Worm (Caenorhabditis elegans) whole organism, L2 larva: ENCODE data around the gene parg-2.
A peak's percentile ranks its signal among the peaks of the same experiment; 100 is the strongest.

Experiments used
- C34F6.9 ChIP-seq: fragments of 150-350 bp; optimal IDR thresholded peaks from 2 replicates; lab custom pipeline; 2014; ENCODE audit warnings: missing biosample characterization, missing genetic modification characterization
- F13H6.1 ChIP-seq: sonication (generic microtip); optimal IDR thresholded peaks from 2 replicates; lab custom pipeline; 2016; ENCODE audit warnings: missing genetic modification characterization, missing compliant biosample characterization
- R02D3.7 ChIP-seq: fragments of 150-350 bp; optimal IDR thresholded peaks from 2 replicates; lab custom pipeline; 2014; ENCODE audit warnings: missing biosample characterization, missing genetic modification characterization
- Y55F3AM.14 ChIP-seq: fragments of 200-800 bp; sonication (Bioruptor generic); optimal IDR thresholded peaks from 2 replicates; lab custom pipeline; 2018; ENCODE audit warnings: mild to moderate bottlenecking, missing genetic modification characterization, missing compliant biosample characterization
- ZK546.5 ChIP-seq: sonication (generic microtip); optimal IDR thresholded peaks from 2 replicates; lab custom pipeline; 2017; ENCODE audit warnings: missing biosample characterization, missing genetic modification characterization
- aly-2 ChIP-seq: fragments of 150-350 bp; optimal IDR thresholded peaks from 2 replicates; lab custom pipeline; 2014; ENCODE audit warnings: missing biosample characterization, missing genetic modification characterization
- ama-1 ChIP-seq: fragments of 150-350 bp; optimal IDR thresholded peaks from 2 replicates; lab custom pipeline; 2018; ENCODE audit warnings: inconsistent platforms
- blmp-1 ChIP-seq: sonication (generic microtip); optimal IDR thresholded peaks from 2 replicates; lab custom pipeline; 2017; ENCODE audit warnings: missing genetic modification characterization, mild to moderate bottlenecking, missing compliant biosample characterization, antibody characterized with exemption, moderate library complexity; ENCODE audit not compliant: insufficient read depth
- ceh-16 ChIP-seq: fragments of 150-350 bp; optimal IDR thresholded peaks from 2 replicates; lab custom pipeline; 2014; ENCODE audit warnings: missing biosample characterization, missing genetic modification characterization
- ceh-82 ChIP-seq: fragments of 150-350 bp; optimal IDR thresholded peaks from 2 replicates; lab custom pipeline; 2014; ENCODE audit warnings: missing biosample characterization, missing genetic modification characterization
- crh-2 ChIP-seq: sonication (generic microtip); optimal IDR thresholded peaks from 2 replicates; lab custom pipeline; 2017; ENCODE audit warnings: missing biosample characterization, missing genetic modification characterization
- egl-27 ChIP-seq: sonication (generic microtip); optimal IDR thresholded peaks from 3 replicates; lab custom pipeline; 2017; ENCODE audit warnings: missing biosample characterization, missing genetic modification reagents, missing genetic modification characterization
- elt-1 ChIP-seq: fragments of 150-350 bp; optimal IDR thresholded peaks from 2 replicates; lab custom pipeline; 2014; ENCODE audit warnings: missing biosample characterization, missing genetic modification characterization
- elt-3 ChIP-seq: sonication (generic microtip); optimal IDR thresholded peaks from 2 replicates; lab custom pipeline; 2017; ENCODE audit warnings: missing biosample characterization, missing genetic modification characterization
- fos-1 ChIP-seq: fragments of 150-350 bp; optimal IDR thresholded peaks from 2 replicates; lab custom pipeline; 2014; ENCODE audit warnings: missing biosample characterization, missing genetic modification characterization
- gmeb-1 ChIP-seq: fragments of 150-350 bp; optimal IDR thresholded peaks from 2 replicates; lab custom pipeline; 2014; ENCODE audit warnings: missing biosample characterization, missing genetic modification characterization
- lin-11 ChIP-seq: fragments of 150-350 bp; sonication (generic microtip); optimal IDR thresholded peaks from 2 replicates; lab custom pipeline; 2014; ENCODE audit warnings: missing biosample characterization, missing genetic modification characterization, inconsistent platforms, mixed read lengths
- lin-13 ChIP-seq: fragments of 150-350 bp; optimal IDR thresholded peaks from 2 replicates; lab custom pipeline; 2014; ENCODE audit warnings: missing biosample characterization, missing genetic modification reagents, missing genetic modification characterization
- lin-39 ChIP-seq: fragments of 150-350 bp; optimal IDR thresholded peaks from 2 replicates; lab custom pipeline; 2014; ENCODE audit warnings: missing biosample characterization, missing genetic modification reagents, missing genetic modification characterization
- lsy-2 ChIP-seq, 2 experiments: fragments of 150-350 bp in 1 of 2; sonication (generic microtip) in 1 of 2; optimal IDR thresholded peaks; 2 replicates each; lab custom pipeline; 2014 to 2017; ENCODE audit warnings: missing biosample characterization in 2 of 2, missing genetic modification characterization in 2 of 2
- mab-5 ChIP-seq: fragments of 150-350 bp; optimal IDR thresholded peaks from 2 replicates; lab custom pipeline; 2014; ENCODE audit warnings: missing biosample characterization, missing genetic modification characterization
- mbf-1 ChIP-seq: sonication (generic microtip); optimal IDR thresholded peaks from 2 replicates; lab custom pipeline; 2017; ENCODE audit warnings: missing biosample characterization, missing genetic modification characterization
- mdl-1 ChIP-seq, 2 experiments: fragments of 150-350 bp in 1 of 2; sonication (generic microtip) in 1 of 2; optimal IDR thresholded peaks; 2 replicates each; lab custom pipeline; 2017; ENCODE audit warnings: missing biosample characterization in 2 of 2, missing genetic modification characterization in 2 of 2
- nhr-10 ChIP-seq: sonication (generic microtip); optimal IDR thresholded peaks from 2 replicates; lab custom pipeline; 2017; ENCODE audit warnings: missing biosample characterization, missing genetic modification characterization
- nhr-11 ChIP-seq: fragments of 150-350 bp; optimal IDR thresholded peaks from 2 replicates; lab custom pipeline; 2014; ENCODE audit warnings: missing biosample characterization, missing genetic modification characterization
- nhr-12 ChIP-seq: fragments of 150-350 bp; optimal IDR thresholded peaks from 2 replicates; lab custom pipeline; 2014; ENCODE audit warnings: missing biosample characterization, missing genetic modification characterization
- nhr-129 ChIP-seq: fragments of 150-350 bp; optimal IDR thresholded peaks from 2 replicates; lab custom pipeline; 2014; ENCODE audit warnings: missing biosample characterization, missing genetic modification characterization
- nhr-23 ChIP-seq: fragments of 150-350 bp; optimal IDR thresholded peaks from 2 replicates; lab custom pipeline; 2014; ENCODE audit warnings: missing biosample characterization, missing genetic modification reagents, missing genetic modification characterization
- nhr-237 ChIP-seq: fragments of 150-350 bp; optimal IDR thresholded peaks from 2 replicates; lab custom pipeline; 2014; ENCODE audit warnings: missing biosample characterization, missing genetic modification characterization
- nhr-25 ChIP-seq: fragments of 150-350 bp; sonication (generic microtip); optimal IDR thresholded peaks from 3 replicates; lab custom pipeline; 2014; ENCODE audit warnings: missing biosample characterization, missing genetic modification characterization
- peb-1 ChIP-seq: fragments of 150-350 bp; optimal IDR thresholded peaks from 2 replicates; lab custom pipeline; 2014; ENCODE audit warnings: missing biosample characterization, missing genetic modification characterization
- sem-4 ChIP-seq: fragments of 150-350 bp; optimal IDR thresholded peaks from 2 replicates; lab custom pipeline; 2014; ENCODE audit warnings: missing biosample characterization, missing genetic modification reagents, missing genetic modification characterization
- skn-1 ChIP-seq: sonication (generic microtip); optimal IDR thresholded peaks from 2 replicates; lab custom pipeline; 2017; ENCODE audit warnings: missing biosample characterization, missing genetic modification characterization
- sma-3 ChIP-seq: sonication (generic microtip); optimal IDR thresholded peaks from 2 replicates; lab custom pipeline; 2016; ENCODE audit warnings: missing genetic modification reagents, missing genetic modification characterization, missing compliant biosample characterization
- sma-9 ChIP-seq, 2 experiments: fragments of 150-350 bp in 1 of 2; sonication (generic microtip) in 1 of 2; optimal IDR thresholded peaks; 2 replicates each; lab custom pipeline; 2014 to 2016; ENCODE audit warnings: missing genetic modification characterization in 2 of 2, mild to moderate bottlenecking in 1 of 2, missing biosample characterization in 1 of 2, missing compliant biosample characterization in 1 of 2, missing genetic modification reagents in 1 of 2, moderate library complexity in 1 of 2
- snpc-4 ChIP-seq: fragments of 150-350 bp; optimal IDR thresholded peaks from 2 replicates; lab custom pipeline; 2014; ENCODE audit warnings: missing biosample characterization, missing genetic modification characterization
- unc-39 ChIP-seq: fragments of 150-350 bp; optimal IDR thresholded peaks from 2 replicates; lab custom pipeline; 2014; ENCODE audit warnings: missing biosample characterization, missing genetic modification characterization
- unc-55 ChIP-seq: fragments of 150-350 bp; sonication (generic microtip); optimal IDR thresholded peaks from 3 replicates; lab custom pipeline; 2014; ENCODE audit warnings: missing biosample characterization, missing genetic modification reagents, missing genetic modification characterization
- unc-62 ChIP-seq: fragments of 150-350 bp; optimal IDR thresholded peaks from 2 replicates; lab custom pipeline; 2014; ENCODE audit warnings: missing biosample characterization, missing genetic modification reagents, missing genetic modification characterization
- zag-1 ChIP-seq: fragments of 150-350 bp; optimal IDR thresholded peaks from 2 replicates; lab custom pipeline; 2014; ENCODE audit warnings: missing biosample characterization, missing genetic modification characterization
- ztf-1 ChIP-seq: fragments of 200-800 bp; sonication (Bioruptor generic); conservative IDR thresholded peaks from 2 replicates; pipeline ENCODE4 v1.3.6; 2022; ENCODE audit warnings: missing genetic modification characterization, missing compliant biosample characterization
- ztf-11 ChIP-seq: sonication (generic microtip); optimal IDR thresholded peaks from 2 replicates; lab custom pipeline; 2017; ENCODE audit warnings: missing biosample characterization, missing genetic modification characterization
- ztf-4 ChIP-seq: fragments of 150-350 bp; optimal IDR thresholded peaks from 2 replicates; lab custom pipeline; 2014; ENCODE audit warnings: missing biosample characterization, missing genetic modification characterization

parg-2 gene

DNA sequence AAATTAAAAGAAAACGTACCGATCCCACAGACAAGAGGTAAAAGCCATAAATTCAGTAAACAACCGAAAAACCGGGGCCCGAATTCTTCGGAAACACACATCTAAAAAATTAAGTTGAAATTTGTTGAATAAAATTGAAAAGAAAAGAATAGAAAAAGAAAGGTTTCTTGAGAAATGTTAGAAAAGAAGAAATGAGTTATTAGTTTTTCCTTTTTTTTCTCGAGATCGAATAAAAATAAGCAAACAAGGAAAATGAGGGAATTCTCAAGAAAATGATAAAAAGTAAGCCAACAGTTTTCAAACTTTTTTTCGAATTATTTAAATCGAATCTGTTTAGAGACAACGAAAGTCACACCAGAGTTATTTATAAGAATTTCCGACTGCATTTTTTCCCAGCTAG lies 9.4 kb downstream of the parg-2 start, which contains the start of gene H23L24.4:
H23L24.4 (minus strand) TSS at position 101 of the 400 bp plus-strand sequence.
- TF ChIP-seq C34F6.9 (tag; lab: Kevin White, UChicago) (no peak), elt-1 (no peak), ceh-16 (no peak), sma-9 (GFP tag; optimal IDR thresholded peaks at IDR 0.05; lab: Kevin White, UChicago) (no peak), sma-9 (tag; optimal IDR thresholded peaks at IDR 0.05; lab: Kevin White, UChicago) (no peak), ZK546.5 (tag; lab: Kevin White, UChicago) (no peak), ztf-11 (no peak)

DNA sequence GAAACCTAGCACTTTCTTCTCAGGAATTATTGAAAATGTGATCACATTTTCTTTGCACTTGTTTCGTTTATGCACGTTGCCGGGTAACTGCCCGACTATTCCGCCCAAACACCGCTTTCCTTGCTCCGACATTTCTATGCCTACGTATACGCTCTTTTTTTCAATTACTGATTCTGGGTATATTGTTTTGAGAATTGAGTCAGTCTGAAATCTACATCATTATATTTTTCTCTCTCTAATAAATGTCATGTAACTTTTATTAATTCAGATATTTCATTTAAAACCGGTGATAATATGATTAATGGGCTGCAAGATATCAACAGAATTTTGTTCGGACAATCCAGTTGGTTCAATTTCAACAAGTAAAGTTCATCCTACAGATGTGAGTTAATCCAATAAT lies 17.5 kb downstream of the parg-2 start, which contains the start of gene ttll-11:
ttll-11 (plus strand) TSS at position 301 of the 400 bp plus-strand sequence.
- peak; percentile 1 for TF ChIP-seq lin-11 (tag; lab: Kevin White, UChicago)
- TF ChIP-seq ztf-4 (tag; lab: Kevin White, UChicago) = no peak
- TF ChIP-seq, all 48 proteins: peak for 1

DNA sequence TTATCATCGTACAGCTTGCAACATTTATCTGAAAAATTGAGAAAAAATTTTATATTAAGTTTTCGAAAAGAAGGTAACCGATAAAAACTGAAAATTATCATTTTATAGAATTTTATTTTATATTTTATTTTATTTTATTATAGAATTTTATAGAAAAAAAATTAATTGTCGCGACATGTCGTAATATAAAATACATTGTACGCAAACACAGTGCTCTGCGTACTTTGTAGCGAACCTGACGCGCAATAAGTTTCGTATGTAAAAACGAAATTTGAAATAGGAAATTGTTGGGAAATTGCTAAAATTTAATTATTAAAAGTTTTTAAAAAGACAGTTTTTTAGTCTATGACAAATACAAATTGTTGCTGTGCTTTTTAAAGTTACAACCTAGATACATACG lies 23.4 kb downstream of the parg-2 start, which contains the start of the genes hst-1 and ints-6:
hst-1 (minus strand) TSS at position 28 of the 400 bp plus-strand sequence.
ints-6 (plus strand) TSS at position 260 of the 400 bp plus-strand sequence.
- TF ChIP-seq gmeb-1 (peak; percentile 36), F13H6.1 (tag; lab: Kevin White, UChicago) (peak; percentile 19), fos-1 (no peak), nhr-25 (tag; lab: Kevin White, UChicago) (no peak), snpc-4 (no peak), sma-3 (GFP tag; lab: Kevin White, UChicago) (peak; percentile 15), ama-1 (lab: Kevin White, UChicago) (no peak), unc-55 (GFP tag; lab: Kevin White, UChicago) (peak; percentile 26), lsy-2 (tag; optimal IDR thresholded peaks at IDR 0.05; lab: Kevin White, UChicago) (peak in 1 of 2 experiments; percentile 31), C34F6.9 (tag; lab: Kevin White, UChicago) (peak; percentile 6)

DNA sequence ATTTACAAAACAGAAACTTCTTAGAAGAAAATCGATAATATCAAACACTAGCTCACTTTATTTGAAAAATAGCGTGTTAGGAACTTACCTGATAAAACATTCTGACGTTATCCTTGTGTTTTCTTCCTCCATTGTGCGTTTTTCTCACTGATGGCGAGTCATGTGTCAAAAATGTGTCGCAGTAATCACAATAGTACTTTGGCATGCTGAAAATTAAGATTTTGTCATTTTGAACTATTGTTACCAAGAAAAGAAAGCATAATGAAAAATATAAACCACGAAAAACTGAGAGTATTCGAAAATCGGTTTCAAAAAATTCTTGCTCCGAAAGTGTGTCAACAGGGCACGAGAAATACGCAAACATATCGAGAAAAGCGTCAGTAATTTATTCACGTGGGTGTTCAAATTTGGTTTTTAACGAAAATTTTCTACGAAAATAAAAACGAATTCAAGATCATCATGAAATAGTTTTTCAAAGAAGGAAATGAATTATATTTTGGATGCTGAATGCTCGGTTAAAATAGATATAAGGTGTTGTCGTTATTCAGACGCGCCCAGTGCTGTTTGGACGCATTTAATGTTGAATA lies 27.2 kb downstream of the parg-2 start, which contains the start of gene snrp-3:
snrp-3 (minus strand) TSS at position 206 of the 587 bp plus-strand sequence.
- TF ChIP-seq ztf-1 (GFP tag; lab: Robert Waterston, UW) = no peak
- no peak for TF ChIP-seq peb-1
- peak; percentile 66 for TF ChIP-seq egl-27
- TF ChIP-seq ZK546.5 (tag; lab: Kevin White, UChicago) = no peak
- TF ChIP-seq ama-1 (lab: Kevin White, UChicago) = peak; percentile 69
- TF ChIP-seq nhr-10 (tag; lab: Kevin White, UChicago) = peak; percentile 48
- TF ChIP-seq nhr-23 = no peak
- no peak for TF ChIP-seq aly-2 (tag; lab: Kevin White, UChicago)
- TF ChIP-seq unc-55 (GFP tag; lab: Kevin White, UChicago) = peak; percentile 94
- no peak for TF ChIP-seq nhr-12 (tag; lab: Kevin White, UChicago)
- peak; percentile 71 for TF ChIP-seq sma-3 (GFP tag; lab: Kevin White, UChicago)
- peak; percentile 79 for TF ChIP-seq nhr-129 (tag; lab: Kevin White, UChicago)
- no peak for TF ChIP-seq unc-62 (GFP tag; lab: Kevin White, UChicago)
- TF ChIP-seq ceh-16 = no peak
- peak; percentile 79 for TF ChIP-seq sma-9 (GFP tag; optimal IDR thresholded peaks at IDR 0.05; lab: Kevin White, UChicago)
- no peak for TF ChIP-seq sma-9 (tag; optimal IDR thresholded peaks at IDR 0.05; lab: Kevin White, UChicago)
- peak; percentile 32 for TF ChIP-seq zag-1 (tag; lab: Kevin White, UChicago)
- no peak for TF ChIP-seq blmp-1 (tag; lab: Kevin White, UChicago)
- peak; percentile 86 for TF ChIP-seq lin-13 (GFP tag; lab: Kevin White, UChicago)
- no peak for TF ChIP-seq nhr-237 (tag; lab: Kevin White, UChicago)
- peak; percentile 73 for TF ChIP-seq mab-5 (tag; lab: Kevin White, UChicago)
- peak; percentile 16 for TF ChIP-seq R02D3.7
- TF ChIP-seq elt-3 = no peak
- TF ChIP-seq Y55F3AM.14 (GFP tag; lab: Kevin White, UChicago) = no peak
- peak; percentile 62 for TF ChIP-seq sem-4 (tag; lab: Kevin White, UChicago)
- TF ChIP-seq C34F6.9 (tag; lab: Kevin White, UChicago) = peak; percentile 96
- TF ChIP-seq lsy-2 (tag; optimal IDR thresholded peaks at IDR 0.05; lab: Kevin White, UChicago) = peak; percentile 85 to 94
- TF ChIP-seq ceh-82 (tag; lab: Kevin White, UChicago) = no peak
- no peak for TF ChIP-seq nhr-11 (tag; lab: Kevin White, UChicago)
- peak; percentile 43 for TF ChIP-seq fos-1
- peak; percentile 97 for TF ChIP-seq gmeb-1
- no peak for TF ChIP-seq elt-1
- TF ChIP-seq ztf-11 = no peak
- peak in 1 of 2 experiments; percentile 75 for TF ChIP-seq mdl-1 (tag; optimal IDR thresholded peaks at IDR 0.05; lab: Kevin White, UChicago)
- peak; percentile 55 for TF ChIP-seq snpc-4
- peak; percentile 83 for TF ChIP-seq F13H6.1 (tag; lab: Kevin White, UChicago)
- TF ChIP-seq nhr-25 (tag; lab: Kevin White, UChicago) = peak; percentile 90
- no peak for TF ChIP-seq lin-39
- TF ChIP-seq crh-2 (tag; lab: Kevin White, UChicago) = peak; percentile 86
- no peak for TF ChIP-seq mbf-1
- TF ChIP-seq unc-39 (tag; lab: Kevin White, UChicago) = no peak
- TF ChIP-seq ztf-4 (tag; lab: Kevin White, UChicago) = peak; percentile 30
- TF ChIP-seq skn-1 (tag; lab: Kevin White, UChicago) = no peak
